Fruit fly (Drosophila melanogaster): ENCODE data around the gene Rfk.

Gene Rfk

dm6 chr3R:7913139-7913538 is at the start of gene Rfk:
Rfk (minus strand) TSS chr3R:7913290.
- no peak for TF ChIP-seq dmrt93B (GFP tag; optimal IDR thresholded peaks at IDR 0.05)
- TF ChIP-seq Rel (GFP tag; optimal IDR thresholded peaks at IDR 0.05), result no peak
- TF ChIP-seq Rel (tag; optimal IDR thresholded peaks at IDR 0.05), result peak; percentile 5
- TF ChIP-seq CG9705 (GFP tag; optimal IDR thresholded peaks at IDR 0.05), result no peak
- no peak for TF ChIP-seq Hnf4 (GFP tag; optimal IDR thresholded peaks at IDR 0.05)
- peak; percentile 44 for TF ChIP-seq woc (GFP tag; optimal IDR thresholded peaks at IDR 0.05)
- TF ChIP-seq usp (GFP tag; optimal IDR thresholded peaks at IDR 0.05), result no peak
- TF ChIP-seq Jra (GFP tag; optimal IDR thresholded peaks at IDR 0.05), result no peak
- no peak for TF ChIP-seq dsf (GFP tag; optimal IDR thresholded peaks at IDR 0.05; ENCODE audit: borderline replicate concordance)
- TF ChIP-seq Sp1 (GFP tag; optimal IDR thresholded peaks at IDR 0.05), result no peak
- TF ChIP-seq brk (GFP tag; optimal IDR thresholded peaks at IDR 0.05), result no peak
- TF ChIP-seq ey (GFP tag; optimal IDR thresholded peaks at IDR 0.05), result peak; percentile 37
- TF ChIP-seq tai (GFP tag; optimal IDR thresholded peaks at IDR 0.05), result no peak
- TF ChIP-seq foxo (GFP tag; optimal IDR thresholded peaks at IDR 0.05), result no peak
- TF ChIP-seq GATAd (GFP tag; optimal IDR thresholded peaks at IDR 0.05), result no peak
- no peak for TF ChIP-seq Hr83 (GFP tag; optimal IDR thresholded peaks at IDR 0.05; ENCODE audit: poor library complexity, severe bottlenecking)
- TF ChIP-seq N (GFP tag; optimal IDR thresholded peaks at IDR 0.05), result no peak
- no peak for TF ChIP-seq Vsx2 (GFP tag; optimal IDR thresholded peaks at IDR 0.05; ENCODE audit: partially characterized antibody)
- TF ChIP-seq br (GFP tag; optimal IDR thresholded peaks at IDR 0.05), result no peak
- no peak for TF ChIP-seq sage (GFP tag; optimal IDR thresholded peaks at IDR 0.05)
- peak; percentile 33 for TF ChIP-seq HLH106 (tag; optimal IDR thresholded peaks at IDR 0.05)
- no peak for TF ChIP-seq fru (GFP tag; optimal IDR thresholded peaks at IDR 0.05)
- no peak for TF ChIP-seq Dfd (GFP tag; optimal IDR thresholded peaks at IDR 0.05)
- no peak for TF ChIP-seq Mio (GFP tag; optimal IDR thresholded peaks at IDR 0.05)
- no peak for TF ChIP-seq Dif (GFP tag; optimal IDR thresholded peaks at IDR 0.05; ENCODE audit: partially characterized antibody)
- no peak for TF ChIP-seq Hr78 (GFP tag; optimal IDR thresholded peaks at IDR 0.05)
- peak; percentile 31 for TF ChIP-seq psq (GFP tag; optimal IDR thresholded peaks at IDR 0.05)
- no peak for TF ChIP-seq dl (GFP tag; optimal IDR thresholded peaks at IDR 0.05; ENCODE audit: insufficient read depth in 1 of 2, partially characterized antibody in 2 of 2)
- no peak for TF ChIP-seq lola (GFP tag; optimal IDR thresholded peaks at IDR 0.05)
- no peak for TF ChIP-seq OdsH (GFP tag; optimal IDR thresholded peaks at IDR 0.05)
- no peak for TF ChIP-seq h (GFP tag; optimal IDR thresholded peaks at IDR 0.05)
- TF ChIP-seq Abd-B (GFP tag; optimal IDR thresholded peaks at IDR 0.05), result no peak
- TF ChIP-seq Myc (optimal IDR thresholded peaks at IDR 0.05), result no peak
- TF ChIP-seq rgr (GFP tag; optimal IDR thresholded peaks at IDR 0.05), result peak; percentile 64
- TF ChIP-seq CG32264 (GFP tag; optimal IDR thresholded peaks at IDR 0.05), result no peak
- TF ChIP-seq jim (GFP tag; optimal IDR thresholded peaks at IDR 0.05), result no peak
- no peak for TF ChIP-seq sv (GFP tag; optimal IDR thresholded peaks at IDR 0.05)
- TF ChIP-seq CrebA (GFP tag; optimal IDR thresholded peaks at IDR 0.05; ENCODE audit: borderline replicate concordance), result no peak

dm6 chr3R:7961348-7961747 is 48.3 kb upstream of the Rfk start:
- no peak for TF ChIP-seq CG9705 (GFP tag; optimal IDR thresholded peaks at IDR 0.05)
- no peak for TF ChIP-seq fru (GFP tag; optimal IDR thresholded peaks at IDR 0.05)
- no peak for TF ChIP-seq sv (GFP tag; optimal IDR thresholded peaks at IDR 0.05)
- no peak for TF ChIP-seq brk (GFP tag; optimal IDR thresholded peaks at IDR 0.05)
- TF ChIP-seq OdsH (GFP tag; optimal IDR thresholded peaks at IDR 0.05), result no peak
- no peak for TF ChIP-seq Hr78 (GFP tag; optimal IDR thresholded peaks at IDR 0.05)
- TF ChIP-seq Myc (optimal IDR thresholded peaks at IDR 0.05), result no peak
- no peak for TF ChIP-seq Dif (GFP tag; optimal IDR thresholded peaks at IDR 0.05; ENCODE audit: partially characterized antibody)
- TF ChIP-seq GATAd (GFP tag; optimal IDR thresholded peaks at IDR 0.05), result no peak
- no peak for TF ChIP-seq Vsx2 (GFP tag; optimal IDR thresholded peaks at IDR 0.05; ENCODE audit: partially characterized antibody)
- TF ChIP-seq Rel (GFP tag; optimal IDR thresholded peaks at IDR 0.05), result no peak
- TF ChIP-seq Rel (tag; optimal IDR thresholded peaks at IDR 0.05), result no peak
- no peak for TF ChIP-seq CrebA (GFP tag; optimal IDR thresholded peaks at IDR 0.05; ENCODE audit: borderline replicate concordance)
- no peak for TF ChIP-seq Sp1 (GFP tag; optimal IDR thresholded peaks at IDR 0.05)
- TF ChIP-seq dl (GFP tag; optimal IDR thresholded peaks at IDR 0.05; ENCODE audit: insufficient read depth in 1 of 2, partially characterized antibody in 2 of 2), result no peak

- TF ChIP-seq jim (GFP tag; optimal IDR thresholded peaks at IDR 0.05), result no peak
- TF ChIP-seq CrebA (GFP tag; optimal IDR thresholded peaks at IDR 0.05; ENCODE audit: borderline replicate concordance), result no peak
- no peak for TF ChIP-seq Hr78 (GFP tag; optimal IDR thresholded peaks at IDR 0.05)
- no peak for TF ChIP-seq HLH106 (tag; optimal IDR thresholded peaks at IDR 0.05)
- TF ChIP-seq Dfd (GFP tag; optimal IDR thresholded peaks at IDR 0.05), result no peak
- TF ChIP-seq CG32264 (GFP tag; optimal IDR thresholded peaks at IDR 0.05), result no peak
- no peak for TF ChIP-seq rgr (GFP tag; optimal IDR thresholded peaks at IDR 0.05)
- TF ChIP-seq dl (GFP tag; optimal IDR thresholded peaks at IDR 0.05; ENCODE audit: insufficient read depth in 1 of 2, partially characterized antibody in 2 of 2), result no peak
- TF ChIP-seq psq (GFP tag; optimal IDR thresholded peaks at IDR 0.05), result no peak
- no peak for TF ChIP-seq sage (GFP tag; optimal IDR thresholded peaks at IDR 0.05)
- no peak for TF ChIP-seq dsf (GFP tag; optimal IDR thresholded peaks at IDR 0.05; ENCODE audit: borderline replicate concordance)
- no peak for TF ChIP-seq ey (GFP tag; optimal IDR thresholded peaks at IDR 0.05)
- no peak for TF ChIP-seq Hr83 (GFP tag; optimal IDR thresholded peaks at IDR 0.05; ENCODE audit: poor library complexity, severe bottlenecking)
- no peak for TF ChIP-seq foxo (GFP tag; optimal IDR thresholded peaks at IDR 0.05)
- TF ChIP-seq CG9705 (GFP tag; optimal IDR thresholded peaks at IDR 0.05), result no peak
These were observed 43.9 kb upstream of the Rfk start for dm6 chr3R:7957008-7957407.

Data from whole organism, wandering third instar larva.